Worm (Caenorhabditis elegans): ENCODE measurements around the gene mai-1.

The mai-1 gene

DNA sequence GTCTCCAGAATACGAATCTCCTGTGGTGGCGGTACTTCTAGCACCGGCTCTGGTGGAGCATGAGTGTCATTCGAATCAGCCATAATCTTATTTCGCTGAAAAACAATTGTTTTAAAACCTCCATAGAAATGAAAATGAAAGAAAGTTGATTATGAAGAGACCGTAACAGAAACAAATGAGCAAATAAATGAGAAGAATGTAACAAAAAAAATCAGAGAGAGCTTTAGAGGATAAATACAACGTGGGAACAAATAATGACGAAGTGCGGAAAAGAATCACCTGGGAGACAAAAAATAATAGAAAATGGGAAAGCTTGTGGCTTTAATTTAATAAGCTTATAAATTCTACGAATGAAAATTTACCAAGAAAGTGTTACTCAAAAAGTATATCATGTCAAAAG is 10.6 kb upstream of the mai-1 start, which contains the start of gene spc-1:
TSS of gene spc-1 (minus strand) at position 101 of the 400 bp plus-strand sequence.
- TF ChIP-seq nhr-47 (tag; optimal IDR thresholded peaks at IDR 0.05) (no peak), snu-23 (GFP tag; optimal IDR thresholded peaks at IDR 0.05) (no peak), sptf-1 (tag; optimal IDR thresholded peaks at IDR 0.05) (no peak), lin-15B (tag; optimal IDR thresholded peaks at IDR 0.05) (no peak), egl-13 (tag; optimal IDR thresholded peaks at IDR 0.05) (no peak), Y116A8C.19 (tag; optimal IDR thresholded peaks at IDR 0.05; ENCODE audit: borderline replicate concordance) (no peak), mef-2 (tag; optimal IDR thresholded peaks at IDR 0.05) (no peak), nhr-12 (tag; optimal IDR thresholded peaks at IDR 0.05) (no peak), jun-1 (tag; optimal IDR thresholded peaks at IDR 0.05) (no peak), alr-1 (tag; optimal IDR thresholded peaks at IDR 0.05; ENCODE audit: borderline replicate concordance) (no peak), ceh-63 (GFP tag; optimal IDR thresholded peaks at IDR 0.05) (no peak), ceh-88 (GFP tag; IDR thresholded peaks at IDR 0.05) (no peak)

DNA sequence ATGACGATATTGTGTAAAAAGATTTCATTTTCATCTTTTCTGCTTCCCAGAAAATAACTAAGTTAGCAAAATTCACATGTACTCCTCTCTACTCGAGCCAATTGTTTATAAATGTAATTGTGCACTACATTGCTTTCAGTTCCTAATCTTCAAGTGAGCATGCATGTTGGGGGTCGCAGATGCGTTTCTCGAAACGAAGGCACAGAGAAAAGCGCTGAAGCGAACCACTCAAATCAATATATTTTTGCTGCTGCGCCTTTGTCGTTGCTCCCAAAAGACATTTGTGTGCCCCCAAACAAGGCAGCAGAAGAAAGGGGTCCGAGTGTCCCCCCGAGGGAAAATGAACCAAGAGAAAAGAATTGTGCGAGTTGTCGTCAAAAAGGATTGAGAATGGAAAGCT is 9.8 kb upstream of the mai-1 start:
- TF ChIP-seq fkh-10 (GFP tag; optimal IDR thresholded peaks at IDR 0.05) (peak; percentile 30), nhr-77 (tag; optimal IDR thresholded peaks at IDR 0.05) (no peak), nhr-76 (tag; optimal IDR thresholded peaks at IDR 0.05) (no peak), isw-1 (GFP tag; IDR thresholded peaks at IDR 0.05) (0 out of 2 replicates have a peak, but pooled peaks have one; percentile 5), tbx-2 (tag; optimal IDR thresholded peaks at IDR 0.05) (peak; percentile 43), nhr-71 (tag; optimal IDR thresholded peaks at IDR 0.05) (peak; percentile 42), lin-14 (GFP tag; optimal IDR thresholded peaks at IDR 0.05) (peak; percentile 88), swsn-7 (tag; optimal IDR thresholded peaks at IDR 0.05) (peak; percentile 20), ceh-82 (tag; optimal IDR thresholded peaks at IDR 0.05) (peak in 2 of 3 experiments; percentile 1 to 52), snu-23 (GFP tag; optimal IDR thresholded peaks at IDR 0.05) (peak; percentile 13), ces-1 (GFP tag; optimal IDR thresholded peaks at IDR 0.05) (peak; percentile 40), nhr-47 (tag; optimal IDR thresholded peaks at IDR 0.05) (no peak)

DNA sequence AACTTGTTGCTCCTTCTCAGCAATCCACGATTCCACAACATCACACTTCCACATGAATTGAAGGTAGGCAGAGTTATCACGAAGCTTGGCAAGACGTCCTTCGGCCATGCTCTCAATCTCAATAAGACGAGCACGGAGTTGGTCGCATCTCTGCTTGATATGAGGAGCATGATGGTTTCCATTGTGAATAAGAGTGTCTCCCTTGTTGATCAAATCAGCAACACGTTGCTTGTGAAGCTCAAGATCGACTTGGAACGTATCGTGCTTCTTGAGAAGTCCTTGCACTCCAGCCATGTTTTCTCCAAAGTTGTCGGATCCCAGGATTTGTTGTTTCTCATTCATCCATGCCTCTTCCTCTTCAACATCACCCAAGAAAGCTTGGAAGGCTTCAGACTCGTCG is 3.2 kb upstream of the mai-1 start:
- no peak for TF ChIP-seq alr-1 (tag; optimal IDR thresholded peaks at IDR 0.05; ENCODE audit: borderline replicate concordance)
- no peak for TF ChIP-seq lin-13 (GFP tag; optimal IDR thresholded peaks at IDR 0.05)
- TF ChIP-seq xbp-1 (tag; optimal IDR thresholded peaks at IDR 0.05), result no peak
- TF ChIP-seq F16B12.6 (tag; optimal IDR thresholded peaks at IDR 0.05), result no peak
- TF ChIP-seq jun-1 (tag; optimal IDR thresholded peaks at IDR 0.05), result no peak

DNA sequence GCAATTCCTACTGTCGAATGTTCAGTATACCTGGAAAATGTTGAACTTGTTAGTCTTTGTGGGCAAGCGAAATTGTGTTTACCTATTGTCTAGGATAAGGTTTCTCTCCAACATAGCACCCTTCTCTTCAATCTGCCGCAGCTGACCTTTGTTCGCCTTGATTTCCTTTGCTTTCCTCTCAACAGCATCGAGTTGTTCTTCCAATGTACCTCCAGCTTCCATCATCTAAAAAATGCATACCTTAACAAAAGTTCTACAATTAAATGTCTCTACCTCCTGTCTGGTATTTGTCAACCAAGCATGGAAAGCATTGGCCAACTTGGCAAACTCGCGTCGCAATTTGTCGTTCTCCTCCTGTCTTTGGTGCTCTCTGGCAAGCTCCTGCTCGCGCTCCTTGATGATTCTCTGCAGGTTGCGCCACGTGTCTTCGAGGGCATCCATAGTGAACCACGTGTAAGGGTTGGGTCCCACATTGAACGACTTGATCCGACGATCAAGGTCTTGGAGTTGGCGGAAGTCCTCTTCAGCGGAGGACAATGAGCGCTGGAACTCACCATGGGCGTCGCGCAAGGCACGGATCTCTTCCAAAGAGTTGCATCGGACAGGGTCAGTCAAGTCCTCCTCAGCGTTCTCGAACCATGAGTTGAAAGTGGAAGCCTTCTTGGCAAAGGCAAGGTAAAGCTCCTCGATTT is 2.4 kb upstream of the mai-1 start:
- TF ChIP-seq lir-3 (tag; optimal IDR thresholded peaks at IDR 0.05; ENCODE audit: poor library complexity) (no peak), unc-98 (GFP tag; IDR thresholded peaks at IDR 0.05) (no peak), efl-1 (optimal IDR thresholded peaks at IDR 0.05) (no peak), efl-1 (GFP tag; optimal IDR thresholded peaks at IDR 0.05 in 1 of 2) (peak in 1 of 2 experiments; percentile 76)

DNA sequence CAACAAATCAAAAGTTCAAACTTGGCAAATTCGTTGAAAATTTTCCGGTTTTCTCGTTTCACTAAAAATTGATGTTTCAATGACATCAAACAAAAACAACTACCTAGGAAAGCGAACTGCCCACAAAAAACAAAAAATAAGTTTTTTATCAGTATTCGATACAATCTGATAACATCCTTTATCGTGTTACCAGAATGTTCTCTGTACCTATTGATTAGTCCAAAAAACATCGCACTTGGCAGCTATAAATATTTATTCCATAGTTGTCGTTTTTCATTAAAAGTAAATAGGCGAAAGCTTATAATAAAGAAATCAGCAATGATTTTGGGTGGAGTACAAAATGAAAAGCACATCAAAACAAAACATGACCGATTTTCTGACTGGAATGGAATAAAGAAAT is 815 bp upstream of the mai-1 start:
- TF ChIP-seq snu-23 (GFP tag; optimal IDR thresholded peaks at IDR 0.05), result peak; percentile 26
- TF ChIP-seq elt-2 (tag; optimal IDR thresholded peaks at IDR 0.05), result peak; percentile 79
- TF ChIP-seq nhr-77 (tag; optimal IDR thresholded peaks at IDR 0.05), result no peak
- TF ChIP-seq fkh-8 (tag; optimal IDR thresholded peaks at IDR 0.05), result no peak
- no peak for TF ChIP-seq fkh-4 (tag; optimal IDR thresholded peaks at IDR 0.05; ENCODE audit: borderline replicate concordance)
- peak; percentile 38 for TF ChIP-seq ama-1 (optimal IDR thresholded peaks at IDR 0.05)
- peak; percentile 40 for TF ChIP-seq nhr-20 (tag; optimal IDR thresholded peaks at IDR 0.05)
- peak; percentile 85 for TF ChIP-seq aly-2 (tag; optimal IDR thresholded peaks at IDR 0.05)
- peak; percentile 88 for TF ChIP-seq nhr-85 (tag)
- peak in 1 of 6 experiments; percentile 80 for TF ChIP-seq elt-3 (tag; optimal IDR thresholded peaks at IDR 0.05)
- peak; percentile 33; the same call in 1 of the 2 replicates for TF ChIP-seq nhr-19 (GFP tag; conservative IDR thresholded peaks at IDR 0.05)
- peak in 1 of 2 experiments; percentile 33 for TF ChIP-seq lin-35 (GFP tag; optimal IDR thresholded peaks at IDR 0.05)
- no peak for TF ChIP-seq skn-1 (tag; optimal IDR thresholded peaks at IDR 0.05)
- TF ChIP-seq ztf-4 (tag; optimal IDR thresholded peaks at IDR 0.05), result peak; percentile 37
- peak; percentile 31 for TF ChIP-seq lin-14 (GFP tag; optimal IDR thresholded peaks at IDR 0.05)
- peak; percentile 48 for TF ChIP-seq nhr-71 (tag; optimal IDR thresholded peaks at IDR 0.05)
- TF ChIP-seq nhr-90 (tag; optimal IDR thresholded peaks at IDR 0.05; ENCODE audit: poor library complexity), result peak; percentile 41
